Worm (Caenorhabditis elegans): ENCODE measurements around the gene F42G4.2.

DNA sequence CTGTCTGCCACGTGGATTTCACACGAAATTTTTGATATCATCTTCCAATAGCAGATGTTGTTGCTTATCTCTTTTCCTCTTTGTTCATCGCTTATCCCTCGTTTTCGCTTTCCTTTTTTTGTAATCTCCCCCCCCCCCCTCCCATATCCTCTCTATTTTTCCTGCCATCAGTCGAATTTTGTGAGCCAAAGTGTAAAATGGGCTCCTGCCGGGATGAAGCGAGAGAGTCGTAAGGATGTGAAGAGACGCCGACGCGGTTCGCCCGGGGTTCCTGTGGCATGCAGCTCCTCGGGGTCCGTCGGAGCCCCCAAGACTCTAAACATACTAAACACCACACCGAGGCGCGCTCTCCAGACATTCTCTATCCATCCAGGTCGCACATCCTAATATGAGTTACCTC, 8.9 kb downstream of the F42G4.2 start, which contains the start of gene zyx-1:
- TF ChIP-seq flt-1 (GFP tag; IDR thresholded peaks at IDR 0.05), result no peak
- no peak for TF ChIP-seq med-1 (GFP tag; optimal IDR thresholded peaks at IDR 0.05; ENCODE audit: insufficient read depth)
- TF ChIP-seq klf-2 (GFP tag; conservative IDR thresholded peaks at IDR 0.05), result no peak
- TF ChIP-seq ztf-23 (GFP tag; IDR thresholded peaks at IDR 0.05), result no peak
- no peak for TF ChIP-seq T22C8.4 (GFP tag; IDR thresholded peaks at IDR 0.05)
